Fruit fly (Drosophila melanogaster) whole organism, embryonic: ENCODE results near the gene CG4210.

Experiments
- Bgb ChIP-seq: fragments of 200-800 bp; sonication (Bioruptor generic); IDR thresholded peaks from 2 replicates; pipeline ENCODE4 v1.3.6; 2022; ENCODE audit warnings: missing biosample characterization, missing genetic modification characterization; ENCODE audit not compliant: partially characterized antibody
- CG12659 ChIP-seq: fragments of 200-800 bp; sonication (Bioruptor generic); optimal IDR thresholded peaks from 3 replicates; lab custom pipeline; 2017; ENCODE audit warnings: mild to moderate bottlenecking, missing biosample characterization, missing genetic modification reagents, missing genetic modification characterization
- CG13287 ChIP-seq: fragments of 200-800 bp; sonication (Bioruptor generic); IDR thresholded peaks from 2 replicates; pipeline ENCODE4 v1.3.6; 2022; ENCODE audit warnings: missing biosample characterization, missing genetic modification characterization; ENCODE audit not compliant: partially characterized antibody
- CG13894 ChIP-seq: fragments of 200-800 bp; sonication (Bioruptor generic); optimal IDR thresholded peaks from 3 replicates; lab custom pipeline; 2018; ENCODE audit warnings: missing biosample characterization, mild to moderate bottlenecking, missing genetic modification characterization, moderate library complexity
- CG15514 ChIP-seq: fragments of 200-800 bp; sonication (Bioruptor generic); optimal IDR thresholded peaks from 3 replicates; lab custom pipeline; 2017; ENCODE audit warnings: missing biosample characterization, missing genetic modification characterization, mild to moderate bottlenecking, moderate library complexity, missing genetic modification reagents
- CG17186 ChIP-seq: fragments of 200-800 bp; sonication (Bioruptor generic); optimal IDR thresholded peaks from 3 replicates; lab custom pipeline; 2017; ENCODE audit warnings: missing biosample characterization, missing genetic modification reagents, missing genetic modification characterization
- CG31441 ChIP-seq: fragments of 200-800 bp; sonication (Bioruptor generic); IDR thresholded peaks from 2 replicates; pipeline ENCODE4 v1.3.6; 2022; ENCODE audit warnings: missing biosample characterization, missing genetic modification characterization
- CG34224 ChIP-seq: fragments of 200-800 bp; sonication (Bioruptor generic); IDR thresholded peaks from 3 replicates; pipeline ENCODE4 v1.3.6; 2022; ENCODE audit warnings: missing biosample characterization, missing genetic modification characterization; ENCODE audit not compliant: partially characterized antibody
- CG42726 ChIP-seq: fragments of 200-800 bp; sonication (Bioruptor generic); IDR thresholded peaks from 2 replicates; pipeline ENCODE4 v1.3.6; 2022; ENCODE audit warnings: missing biosample characterization, missing genetic modification characterization; ENCODE audit not compliant: partially characterized antibody
- CG4617 ChIP-seq: fragments of 200-800 bp; sonication (Bioruptor generic); optimal IDR thresholded peaks from 3 replicates; lab custom pipeline; 2016; ENCODE audit warnings: missing biosample characterization, missing genetic modification characterization, borderline replicate concordance
- CG6689 ChIP-seq: fragments of 200-800 bp; sonication (Bioruptor generic); IDR thresholded peaks from 2 replicates; pipeline ENCODE4 v1.3.6; 2022; ENCODE audit warnings: missing biosample characterization, missing genetic modification characterization
- CG7963 ChIP-seq: fragments of 200-800 bp; sonication (Bioruptor generic); IDR thresholded peaks from 3 replicates; pipeline ENCODE4 v1.3.6; 2022; ENCODE audit warnings: missing biosample characterization, missing genetic modification characterization; ENCODE audit not compliant: partially characterized antibody
- CG8290 ChIP-seq, 3 experiments: fragments of 200-800 bp; sonication (Bioruptor generic); optimal IDR thresholded peaks; 2 replicates each; lab custom pipeline; 2016 to 2019; ENCODE audit warnings: missing biosample characterization in 3 of 3, missing genetic modification characterization in 3 of 3, mild to moderate bottlenecking in 2 of 3, moderate library complexity in 1 of 3
- Dad ChIP-seq: fragments of 200-800 bp; sonication (Bioruptor generic); optimal IDR thresholded peaks from 3 replicates; lab custom pipeline; 2016; ENCODE audit warnings: missing biosample characterization, missing genetic modification characterization
- Dll ChIP-seq: fragments of 200-800 bp; sonication (Bioruptor generic); IDR thresholded peaks from 4 replicates; pipeline ENCODE4 v1.3.6; 2022; ENCODE audit warnings: missing biosample characterization, missing genetic modification characterization; ENCODE audit not compliant: partially characterized antibody
- Doc2 ChIP-seq: fragments of 200-800 bp; sonication (Bioruptor generic); IDR thresholded peaks from 2 replicates; pipeline ENCODE4 v1.3.6; 2022; ENCODE audit warnings: missing biosample characterization, missing genetic modification characterization
- Doc3 ChIP-seq: fragments of 200-800 bp; sonication (Bioruptor generic); IDR thresholded peaks from 3 replicates; pipeline ENCODE4 v1.3.6; 2022; ENCODE audit warnings: missing biosample characterization, missing genetic modification characterization; ENCODE audit not compliant: partially characterized antibody
- Dref ChIP-seq: fragments of 200-800 bp; sonication (Bioruptor generic); IDR thresholded peaks from 2 replicates; pipeline ENCODE4 v1.3.6; 2022; ENCODE audit warnings: missing biosample characterization, missing genetic modification characterization
- H15 ChIP-seq: fragments of 200-800 bp; sonication (Bioruptor generic); IDR thresholded peaks from 3 replicates; pipeline ENCODE4 v1.3.6; 2022; ENCODE audit warnings: missing biosample characterization, missing genetic modification characterization
- HLH3B ChIP-seq: fragments of 200-800 bp; sonication (Bioruptor generic); IDR thresholded peaks from 2 replicates; pipeline ENCODE4 v1.3.6; 2022; ENCODE audit warnings: missing biosample characterization, missing genetic modification characterization
- HLH4C ChIP-seq: fragments of 200-800 bp; sonication (Bioruptor generic); IDR thresholded peaks from 3 replicates; pipeline ENCODE4 v1.3.6; 2022; ENCODE audit warnings: missing biosample characterization, missing genetic modification characterization; ENCODE audit not compliant: partially characterized antibody
- MESR4 ChIP-seq: fragments of 200-800 bp; sonication (Bioruptor generic); optimal IDR thresholded peaks from 2 replicates; lab custom pipeline; 2018; ENCODE audit warnings: missing biosample characterization, mild to moderate bottlenecking, missing genetic modification characterization, moderate library complexity
- Med ChIP-seq: fragments of 200-800 bp; sonication (Bioruptor generic); peaks from one replicate; lab custom pipeline; 2016; ENCODE audit warnings: missing biosample characterization, missing genetic modification characterization, mild to moderate bottlenecking, inconsistent platforms, moderate library complexity
- Opbp ChIP-seq: fragments of 200-800 bp; sonication (Bioruptor generic); IDR thresholded peaks from 3 replicates; pipeline ENCODE4 v1.3.6; 2022; ENCODE audit warnings: missing biosample characterization, missing genetic modification characterization; ENCODE audit not compliant: partially characterized antibody
- Scr ChIP-seq: fragments of 200-800 bp; sonication (Bioruptor generic); IDR thresholded peaks from 2 replicates; pipeline ENCODE4 v1.3.6; 2022; ENCODE audit warnings: missing biosample characterization, missing genetic modification characterization; ENCODE audit not compliant: partially characterized antibody
- Sry-δ ChIP-seq: fragments of 200-800 bp; sonication (Bioruptor generic); optimal IDR thresholded peaks from 2 replicates; lab custom pipeline; 2016; ENCODE audit warnings: missing biosample characterization, missing genetic modification characterization
- amos ChIP-seq: fragments of 200-800 bp; sonication (Bioruptor generic); IDR thresholded peaks from 2 replicates; pipeline ENCODE4 v1.3.6; 2022; ENCODE audit warnings: missing biosample characterization, missing genetic modification characterization; ENCODE audit not compliant: partially characterized antibody
- ato ChIP-seq: fragments of 200-800 bp; sonication (Bioruptor generic); IDR thresholded peaks from 2 replicates; pipeline ENCODE4 v1.3.6; 2022; ENCODE audit warnings: missing biosample characterization, missing genetic modification characterization; ENCODE audit not compliant: partially characterized antibody
- az2 ChIP-seq: fragments of 200-800 bp; sonication (Bioruptor generic); optimal IDR thresholded peaks from 3 replicates; lab custom pipeline; 2016; ENCODE audit warnings: missing biosample characterization, missing genetic modification characterization
- bbx ChIP-seq: fragments of 200-800 bp; sonication (Bioruptor generic); IDR thresholded peaks from 2 replicates; pipeline ENCODE4 v1.3.6; 2022; ENCODE audit warnings: missing biosample characterization, missing genetic modification characterization; ENCODE audit not compliant: partially characterized antibody
- chm ChIP-seq: fragments of 200-800 bp; sonication (Bioruptor generic); IDR thresholded peaks from 2 replicates; pipeline ENCODE4 v1.3.6; 2022; ENCODE audit warnings: missing biosample characterization, missing genetic modification characterization
- ci ChIP-seq: fragments of 200-800 bp; sonication (Bioruptor generic); IDR thresholded peaks from 3 replicates; pipeline ENCODE4 v1.3.6; 2022; ENCODE audit warnings: missing biosample characterization, missing genetic modification characterization
- crp ChIP-seq, 2 experiments: fragments of 200-800 bp; sonication (Bioruptor generic); optimal IDR thresholded peaks; 2 replicates in 1 of 2; 3 replicates in 1 of 2; lab custom pipeline; 2017; ENCODE audit warnings: missing biosample characterization in 2 of 2, missing genetic modification characterization in 2 of 2, mild to moderate bottlenecking in 1 of 2, moderate library complexity in 1 of 2
- dmrt11E ChIP-seq: fragments of 200-800 bp; sonication (Bioruptor generic); optimal IDR thresholded peaks from 3 replicates; lab custom pipeline; 2018; ENCODE audit warnings: missing biosample characterization, mild to moderate bottlenecking, missing genetic modification characterization, moderate library complexity
- ind ChIP-seq: fragments of 200-800 bp; sonication (Bioruptor generic); optimal IDR thresholded peaks from 3 replicates; lab custom pipeline; 2016; ENCODE audit warnings: missing biosample characterization, missing genetic modification characterization
- mirr ChIP-seq: fragments of 200-800 bp; sonication (Bioruptor generic); optimal IDR thresholded peaks from 3 replicates; lab custom pipeline; 2018; ENCODE audit warnings: missing biosample characterization, mild to moderate bottlenecking, missing genetic modification characterization
- nom ChIP-seq: fragments of 200-800 bp; sonication (Bioruptor generic); optimal IDR thresholded peaks from 2 replicates; lab custom pipeline; 2017; ENCODE audit warnings: missing biosample characterization, missing genetic modification characterization, mild to moderate bottlenecking, moderate library complexity, missing genetic modification reagents
- oc ChIP-seq: fragments of 200-800 bp; sonication (Bioruptor generic); optimal IDR thresholded peaks from 2 replicates; lab custom pipeline; 2018; ENCODE audit warnings: missing biosample characterization, mild to moderate bottlenecking, missing genetic modification characterization, moderate library complexity
- repo ChIP-seq: fragments of 200-800 bp; sonication (Bioruptor generic); optimal IDR thresholded peaks from 2 replicates; lab custom pipeline; 2016; ENCODE audit warnings: missing biosample characterization, missing genetic modification characterization
- sens ChIP-seq: fragments of 200-800 bp; sonication (Bioruptor generic); peaks from one replicate; lab custom pipeline; 2016; ENCODE audit warnings: missing biosample characterization, missing genetic modification characterization
- seq ChIP-seq: fragments of 200-800 bp; sonication (Bioruptor generic); IDR thresholded peaks from 2 replicates; pipeline ENCODE4 v1.3.6; 2022; ENCODE audit warnings: missing biosample characterization, missing genetic modification characterization
- sr ChIP-seq: fragments of 200-800 bp; sonication (Bioruptor generic); IDR thresholded peaks from 3 replicates; pipeline ENCODE4 v1.3.6; 2022; ENCODE audit warnings: missing biosample characterization, missing genetic modification characterization
- ssp ChIP-seq: fragments of 200-800 bp; sonication (Bioruptor generic); IDR thresholded peaks from 2 replicates; pipeline ENCODE4 v1.3.6; 2022; ENCODE audit warnings: missing biosample characterization, missing genetic modification characterization
- stwl ChIP-seq: fragments of 200-800 bp; sonication (Bioruptor generic); optimal IDR thresholded peaks from 3 replicates; lab custom pipeline; 2018; ENCODE audit warnings: missing biosample characterization, mild to moderate bottlenecking, missing genetic modification characterization, moderate library complexity
- unc-4 ChIP-seq: fragments of 200-800 bp; sonication (Bioruptor generic); IDR thresholded peaks from 2 replicates; pipeline ENCODE4 v1.3.6; 2022; ENCODE audit warnings: missing biosample characterization, missing genetic modification characterization; ENCODE audit not compliant: partially characterized antibody
- vvl ChIP-seq: fragments of 200-800 bp; sonication (Bioruptor generic); IDR thresholded peaks from 2 replicates; pipeline ENCODE4 v1.3.6; 2022; ENCODE audit warnings: missing biosample characterization, missing genetic modification characterization

CG4210 gene

DNA sequence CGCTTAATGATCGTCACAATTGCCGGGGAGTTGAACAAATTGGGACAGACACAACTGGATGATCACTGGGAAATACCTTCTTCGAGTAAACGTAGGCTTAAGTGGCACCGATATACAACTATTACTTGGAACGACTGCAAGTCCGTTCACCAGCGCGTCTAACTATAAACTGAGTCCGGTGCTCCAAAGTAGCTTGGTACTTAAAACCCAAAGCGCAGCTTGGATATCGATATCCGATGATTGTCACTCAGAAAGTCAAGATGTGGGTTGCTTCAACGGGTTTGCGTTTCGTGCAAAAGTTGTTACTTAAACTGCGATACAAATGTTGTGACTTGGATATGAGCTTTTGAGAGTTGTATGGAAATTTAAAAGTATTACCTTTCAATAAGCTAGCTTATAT, 7.5 kb upstream of the CG4210 start, which contains the start of gene Spn88Ea:
TSS of gene Spn88Ea (minus strand) at position 175 of the 400 bp plus-strand sequence.
- TF ChIP-seq ssp (GFP tag; lab: Robert Waterston, UW) (peak; percentile 33; the same call in 1 of the 2 replicates), dmrt11E (tag; lab: Kevin White, UChicago) (no peak), CG8290 (GFP tag; optimal IDR thresholded peaks at IDR 0.05; lab: Kevin White, UChicago) (no peak), CG8290 (tag; optimal IDR thresholded peaks at IDR 0.05; lab: Kevin White, UChicago) (peak in 1 of 2 experiments; percentile 57), ato (GFP tag; lab: Robert Waterston, UW) (0 out of 2 replicates have a peak, but pooled peaks have one; percentile 26), Doc3 (GFP tag; lab: Robert Waterston, UW) (peak; percentile 44; the same call in 1 of the 3 replicates), chm (peak; percentile 39; the same call in 1 of the 2 replicates), nom (GFP tag; lab: Kevin White, UChicago) (peak; percentile 15), Opbp (peak; percentile 36; the same call in 1 of the 3 replicates), oc (tag; lab: Kevin White, UChicago) (peak; percentile 65), CG34224 (peak; percentile 33; the same call in 1 of the 3 replicates), CG31441 (GFP tag; lab: Robert Waterston, UW) (peak; percentile 99), Scr (GFP tag; lab: Robert Waterston, UW) (0 out of 2 replicates have a peak, but pooled peaks have one; percentile 19), CG15514 (GFP tag; lab: Kevin White, UChicago) (peak; percentile 60), vvl (GFP tag; lab: Robert Waterston, UW) (peak; percentile 70), sens (GFP tag; lab: Kevin White, UChicago) (peak; percentile 63), CG12659 (GFP tag; lab: Kevin White, UChicago) (peak; percentile 20), ci (GFP tag; lab: Robert Waterston, UW) (peak; percentile 38; the same call in 1 of the 3 replicates), CG13894 (tag; lab: Kevin White, UChicago) (peak; percentile 43), CG13287 (GFP tag; lab: Robert Waterston, UW) (peak; percentile 44), HLH3B (no peak), Dad (no peak), stwl (tag; lab: Kevin White, UChicago) (peak; percentile 30), sr (GFP tag; lab: Robert Waterston, UW) (0 out of 3 replicates have a peak, but pooled peaks have one; percentile 10), HLH4C (GFP tag; lab: Robert Waterston, UW) (peak; percentile 55), mirr (peak; percentile 18), Dref (GFP tag; lab: Robert Waterston, UW) (peak; percentile 65), MESR4 (GFP tag; lab: Kevin White, UChicago) (peak; percentile 18), amos (GFP tag; lab: Robert Waterston, UW) (peak; percentile 35; the same call in 1 of the 2 replicates), unc-4 (GFP tag; lab: Robert Waterston, UW) (peak; percentile 39; the same call in 1 of the 2 replicates), Doc2 (no peak), CG6689 (GFP tag; lab: Robert Waterston, UW) (0 out of 2 replicates have a peak, but pooled peaks have one; percentile 5), Bgb (GFP tag; lab: Robert Waterston, UW) (peak; percentile 54), Dll (GFP tag; lab: Robert Waterston, UW) (0 out of 4 replicates have a peak, but pooled peaks have one; percentile 29), repo (GFP tag; lab: Kevin White, UChicago) (no peak), ind (GFP tag; lab: Kevin White, UChicago) (no peak), Med (GFP tag; lab: Kevin White, UChicago) (peak; percentile 70), seq (no peak), az2 (GFP tag; lab: Kevin White, UChicago) (no peak), CG7963 (GFP tag; lab: Robert Waterston, UW) (0 out of 3 replicates have a peak, but pooled peaks have one; percentile 47), CG17186 (GFP tag; lab: Kevin White, UChicago) (peak; percentile 35), crp (GFP tag; optimal IDR thresholded peaks at IDR 0.05; lab: Kevin White, UChicago) (no peak), H15 (GFP tag; lab: Robert Waterston, UW) (no peak), CG4617 (no peak), Sry-δ (GFP tag; lab: Kevin White, UChicago) (peak; percentile 28), CG42726 (GFP tag; lab: Robert Waterston, UW) (peak; percentile 35; the same call in 1 of the 2 replicates), bbx (GFP tag; lab: Robert Waterston, UW) (peak; percentile 56; the same call in 1 of the 2 replicates)
